Fruit fly (Drosophila melanogaster): ENCODE data around the gene sturkopf.

The sturkopf gene

DNA sequence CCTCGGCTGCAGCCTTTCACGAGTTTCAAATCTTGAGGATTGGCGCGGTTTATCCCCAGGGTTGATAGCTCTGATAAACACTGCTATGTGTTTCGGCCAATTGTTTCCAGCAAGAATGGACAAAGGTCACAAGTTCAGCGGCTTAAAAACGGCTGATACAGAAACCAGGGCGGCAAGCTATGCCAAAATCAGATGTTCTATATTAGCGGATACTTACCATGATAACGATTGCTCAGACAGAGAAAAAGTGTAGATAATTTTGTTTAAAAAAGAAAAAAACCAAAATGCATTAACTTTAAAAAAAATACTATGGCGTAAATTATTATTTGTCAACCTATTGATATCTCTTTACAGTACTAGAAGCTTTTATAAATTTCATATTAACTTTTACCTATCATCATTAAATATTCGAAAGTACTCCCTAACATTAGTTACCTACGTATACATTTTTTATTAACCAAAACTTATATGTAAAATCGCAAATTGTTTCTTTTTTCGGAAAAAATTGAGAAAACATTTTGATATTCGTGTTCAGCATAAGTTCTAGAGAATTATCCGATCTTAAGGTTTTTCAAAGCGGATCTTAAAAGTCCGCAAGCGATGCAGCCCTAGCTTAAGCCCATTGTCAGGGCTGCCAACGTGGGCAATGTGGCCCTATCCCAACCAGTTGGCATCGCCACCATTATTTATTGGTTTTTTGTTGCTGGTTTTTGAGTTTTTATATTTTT lies at the start of gene sturkopf, which contains the start of gene Herc4:
Gene sturkopf, minus strand, starts transcription at position 339 of the 728 bp plus-strand sequence.
Gene Herc4, plus strand, starts transcription at position 658 of the 728 bp plus-strand sequence.
- no peak for TF ChIP-seq CG6654 (GFP tag; optimal IDR thresholded peaks at IDR 0.05)
- TF ChIP-seq Hr51 (GFP tag; optimal IDR thresholded peaks at IDR 0.05): peak; percentile 51 to 71
- TF ChIP-seq tll (GFP tag; optimal IDR thresholded peaks at IDR 0.05): peak in 1 of 2 experiments; percentile 21
- peak; percentile 60 for TF ChIP-seq CG7372 (GFP tag; IDR thresholded peaks at IDR 0.05)
- TF ChIP-seq pum (GFP tag; optimal IDR thresholded peaks at IDR 0.05): peak; percentile 85
- no peak for TF ChIP-seq CG16779 (GFP tag; IDR thresholded peaks at IDR 0.05)
- TF ChIP-seq unpg (GFP tag; optimal IDR thresholded peaks at IDR 0.05): peak; percentile 64
- peak; percentile 70 to 90 for TF ChIP-seq dpn (GFP tag; optimal IDR thresholded peaks at IDR 0.05)
- peak; percentile 80 for TF ChIP-seq Xbp1 (GFP tag; optimal IDR thresholded peaks at IDR 0.05)
- peak; percentile 83 for TF ChIP-seq Hsf (GFP tag; optimal IDR thresholded peaks at IDR 0.05)
- peak; percentile 74 for TF ChIP-seq B-H2 (GFP tag; optimal IDR thresholded peaks at IDR 0.05)
- peak; percentile 39 for TF ChIP-seq psq (GFP tag; optimal IDR thresholded peaks at IDR 0.05)
- TF ChIP-seq CG10366 (GFP tag; IDR thresholded peaks at IDR 0.05): peak; percentile 54
- 0 out of 2 replicates have a peak, but pooled peaks have one; percentile 21 for TF ChIP-seq ap (GFP tag; IDR thresholded peaks at IDR 0.05)
- TF ChIP-seq onecut (GFP tag; IDR thresholded peaks at IDR 0.05): peak; percentile 87
- TF ChIP-seq tin (GFP tag; optimal IDR thresholded peaks at IDR 0.05): peak; percentile 61
- peak in 1 of 2 experiments; percentile 9 for TF ChIP-seq Dfd (GFP tag; optimal IDR thresholded peaks at IDR 0.05)
- peak; percentile 69 for TF ChIP-seq bab2 (GFP tag; optimal IDR thresholded peaks at IDR 0.05)
- peak; percentile 78 for TF ChIP-seq CG9932 (GFP tag; IDR thresholded peaks at IDR 0.05)
- TF ChIP-seq chm (GFP tag; IDR thresholded peaks at IDR 0.05): 0 out of 2 replicates have a peak, but pooled peaks have one; percentile 9
- TF ChIP-seq crp (GFP tag; optimal IDR thresholded peaks at IDR 0.05): peak; percentile 34 to 82
- TF ChIP-seq Kr (GFP tag; optimal IDR thresholded peaks at IDR 0.05): no peak
- peak; percentile 92 for TF ChIP-seq Med (GFP tag)
- TF ChIP-seq CG10979 (tag; optimal IDR thresholded peaks at IDR 0.05): peak; percentile 40
- peak; percentile 38 for TF ChIP-seq ewg (GFP tag; optimal IDR thresholded peaks at IDR 0.05)
- peak; percentile 25; the same call in 1 of the 2 replicates for TF ChIP-seq CG11247 (GFP tag; IDR thresholded peaks at IDR 0.05)
- TF ChIP-seq h (optimal IDR thresholded peaks at IDR 0.05): no peak
- peak; percentile 78 for TF ChIP-seq CG13624 (GFP tag; optimal IDR thresholded peaks at IDR 0.05)
- 0 out of 2 replicates have a peak, but pooled peaks have one; percentile 46 for TF ChIP-seq Xrp1 (GFP tag; IDR thresholded peaks at IDR 0.05)
- peak; percentile 89 for TF ChIP-seq pho (GFP tag; optimal IDR thresholded peaks at IDR 0.05)
- TF ChIP-seq Atf6 (GFP tag; IDR thresholded peaks at IDR 0.05): 0 out of 2 replicates have a peak, but pooled peaks have one; percentile 43
- peak; percentile 5 for TF ChIP-seq Sin3A (optimal IDR thresholded peaks at IDR 0.05)
- peak; percentile 64 to 77 for TF ChIP-seq chif (GFP tag; optimal IDR thresholded peaks at IDR 0.05)
- TF ChIP-seq CHES-1-like (GFP tag; optimal IDR thresholded peaks at IDR 0.05): peak; percentile 74
- TF ChIP-seq CG1529 (GFP tag; optimal IDR thresholded peaks at IDR 0.05): peak; percentile 25
- TF ChIP-seq CG9437 (GFP tag; optimal IDR thresholded peaks at IDR 0.05): peak; percentile 85
- no peak for TF ChIP-seq zen2 (GFP tag; IDR thresholded peaks at IDR 0.05; ENCODE audit: partially characterized antibody)
- TF ChIP-seq CG8924 (tag; optimal IDR thresholded peaks at IDR 0.05): peak; percentile 85
- peak; percentile 92 for TF ChIP-seq CG7556 (GFP tag; optimal IDR thresholded peaks at IDR 0.05)
- TF ChIP-seq knrl (GFP tag; IDR thresholded peaks at IDR 0.05; ENCODE audit: partially characterized antibody): no peak
- no peak for TF ChIP-seq yki (optimal IDR thresholded peaks at IDR 0.05)
- TF ChIP-seq zfh1 (GFP tag; IDR thresholded peaks at IDR 0.05): peak; percentile 52; the same call in 2 of the 3 replicates
- no peak for TF ChIP-seq abd-A (tag; optimal IDR thresholded peaks at IDR 0.05)
- TF ChIP-seq dysf (GFP tag; IDR thresholded peaks at IDR 0.05): peak; percentile 61; the same call in 1 of the 3 replicates
- TF ChIP-seq dmrt11E (tag; optimal IDR thresholded peaks at IDR 0.05): peak; percentile 62
- TF ChIP-seq phol (tag; optimal IDR thresholded peaks at IDR 0.05): peak; percentile 69
- TF ChIP-seq Dip2 (GFP tag; IDR thresholded peaks at IDR 0.05): no peak
- TF ChIP-seq Chrac-16 (GFP tag; optimal IDR thresholded peaks at IDR 0.05): peak; percentile 57
- peak; percentile 48 for TF ChIP-seq trh (GFP tag; optimal IDR thresholded peaks at IDR 0.05)

Measured in whole organism, embryonic.